Fruit fly (Drosophila melanogaster) whole organism, pupa: Measurements from ENCODE around the gene CG32814.
A peak's percentile ranks its signal among the peaks of the same experiment; 100 is the strongest.

ENCODE experiments used
- CG10348 ChIP-seq: fragments of 200-800 bp; sonication (Bioruptor generic); IDR thresholded peaks from 2 replicates; pipeline ENCODE4 v1.3.6; 2022; ENCODE audit warnings: missing biosample characterization, missing genetic modification characterization
- CG14655 ChIP-seq: fragments of 200-800 bp; sonication (Bioruptor generic); optimal IDR thresholded peaks from 3 replicates; lab custom pipeline; 2017; ENCODE audit warnings: mild to moderate bottlenecking, missing biosample characterization, missing genetic modification reagents, missing genetic modification characterization
- CG34367 ChIP-seq: fragments of 200-800 bp; sonication (Bioruptor generic); optimal IDR thresholded peaks from 2 replicates; lab custom pipeline; 2018; ENCODE audit warnings: missing biosample characterization, mild to moderate bottlenecking, missing genetic modification characterization
- CG8159 ChIP-seq: fragments of 200-800 bp; sonication (Bioruptor generic); optimal IDR thresholded peaks from 3 replicates; lab custom pipeline; 2018; ENCODE audit warnings: missing biosample characterization, mild to moderate bottlenecking, missing genetic modification characterization, moderate library complexity
- CG8301 ChIP-seq: fragments of 200-800 bp; sonication (Bioruptor generic); optimal IDR thresholded peaks from 2 replicates; lab custom pipeline; 2018; ENCODE audit warnings: missing biosample characterization, mild to moderate bottlenecking, missing genetic modification characterization
- CG9948 ChIP-seq: fragments of 200-800 bp; sonication (Bioruptor generic); optimal IDR thresholded peaks from 2 replicates; lab custom pipeline; 2018; ENCODE audit warnings: missing biosample characterization, mild to moderate bottlenecking, missing genetic modification characterization, moderate library complexity
- Pif1B ChIP-seq: fragments of 200-800 bp; sonication (Bioruptor generic); optimal IDR thresholded peaks from 3 replicates; lab custom pipeline; 2016; ENCODE audit warnings: missing biosample characterization, missing genetic modification characterization
- fd96Ca ChIP-seq: fragments of 200-800 bp; sonication (Bioruptor generic); IDR thresholded peaks from 3 replicates; pipeline ENCODE4 v1.3.6; 2022; ENCODE audit warnings: missing biosample characterization, missing genetic modification characterization
- gl ChIP-seq: fragments of 200-800 bp; sonication (Bioruptor generic); optimal IDR thresholded peaks from 2 replicates; lab custom pipeline; 2018; ENCODE audit warnings: missing biosample characterization, mild to moderate bottlenecking, missing genetic modification characterization
- rn ChIP-seq: fragments of 200-800 bp; sonication (Bioruptor generic); IDR thresholded peaks from 2 replicates; pipeline ENCODE4 v1.3.6; 2022; ENCODE audit warnings: missing biosample characterization, missing genetic modification characterization

DNA sequence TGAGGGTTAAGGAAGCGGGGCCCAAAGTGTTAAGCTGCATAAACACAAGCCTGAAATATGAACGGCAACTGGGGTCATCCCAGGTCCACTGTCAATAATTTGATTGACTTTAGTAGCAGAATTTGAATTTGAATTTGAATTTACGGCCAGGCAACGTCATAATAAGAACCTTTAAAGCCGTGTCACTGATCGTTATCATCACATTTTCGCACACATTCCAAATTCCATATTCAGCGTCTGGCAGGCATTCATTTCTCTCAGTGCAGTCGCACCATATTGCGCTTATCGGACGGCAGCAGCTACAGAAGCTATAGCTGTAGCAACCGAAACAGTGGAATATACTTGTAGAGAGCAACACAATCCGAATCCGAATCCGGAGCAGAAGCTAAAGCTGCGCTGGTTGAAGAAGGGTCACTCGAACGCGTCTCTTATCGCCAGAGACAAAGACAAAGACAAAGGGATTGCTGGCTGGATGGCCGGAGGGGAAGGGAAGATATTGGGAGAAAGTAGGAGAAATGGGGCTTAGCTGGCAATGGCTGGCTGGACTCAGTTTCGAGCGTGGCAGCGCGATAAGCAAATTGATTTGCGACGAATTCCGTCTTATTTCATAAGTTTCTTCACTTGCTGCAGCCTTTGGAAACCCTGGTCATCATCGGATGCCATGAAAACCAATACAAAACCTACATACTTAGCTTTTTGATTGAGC is 26.3 kb upstream of the CG32814 start:
- peak; percentile 65 for TF ChIP-seq CG34367 (tag; lab: Kevin White, UChicago)
- peak; percentile 7 for TF ChIP-seq gl (tag; lab: Kevin White, UChicago)
- TF ChIP-seq rn (GFP tag; lab: Robert Waterston, UW), result peak; percentile 38; the same call in 1 of the 2 replicates
- peak; percentile 57 for TF ChIP-seq CG8301
- TF ChIP-seq CG14655 (GFP tag; lab: Kevin White, UChicago), result peak; percentile 62
- no peak for TF ChIP-seq CG10348
- TF ChIP-seq CG8159 (tag; lab: Kevin White, UChicago), result peak; percentile 71
- TF ChIP-seq fd96Ca (GFP tag; lab: Robert Waterston, UW), result peak; percentile 71; the same call in 2 of the 3 replicates
- TF ChIP-seq CG9948 (tag; lab: Kevin White, UChicago), result peak; percentile 51
- TF ChIP-seq Pif1B (GFP tag; lab: Kevin White, UChicago), result peak; percentile 47
